Fruit fly (Drosophila melanogaster) whole organism, pupa: Measurements from ENCODE around the gene Eig71Ec.

Experiments
- CG10348 ChIP-seq: fragments of 200-800 bp; sonication (Bioruptor generic); IDR thresholded peaks from 2 replicates; pipeline ENCODE4 v1.3.6; 2022; ENCODE audit warnings: missing biosample characterization, missing genetic modification characterization
- CG14655 ChIP-seq: fragments of 200-800 bp; sonication (Bioruptor generic); optimal IDR thresholded peaks from 3 replicates; lab custom pipeline; 2017; ENCODE audit warnings: mild to moderate bottlenecking, missing biosample characterization, missing genetic modification reagents, missing genetic modification characterization
- CG15710 ChIP-seq: fragments of 200-800 bp; sonication (Bioruptor generic); optimal IDR thresholded peaks from 2 replicates; lab custom pipeline; 2018; ENCODE audit warnings: missing biosample characterization, mild to moderate bottlenecking, missing genetic modification characterization, moderate library complexity
- CG17806 ChIP-seq: fragments of 200-800 bp; sonication (Bioruptor generic); optimal IDR thresholded peaks from 2 replicates; lab custom pipeline; 2018; ENCODE audit warnings: missing biosample characterization, mild to moderate bottlenecking, missing genetic modification characterization, moderate library complexity
- CG8159 ChIP-seq: fragments of 200-800 bp; sonication (Bioruptor generic); optimal IDR thresholded peaks from 3 replicates; lab custom pipeline; 2018; ENCODE audit warnings: missing biosample characterization, mild to moderate bottlenecking, missing genetic modification characterization, moderate library complexity
- D1 ChIP-seq: fragments of 200-800 bp; sonication (Bioruptor generic); optimal IDR thresholded peaks from 2 replicates; lab custom pipeline; 2018; ENCODE audit warnings: missing biosample characterization, mild to moderate bottlenecking, missing genetic modification characterization, moderate library complexity
- EcR ChIP-seq: fragments of 200-800 bp; sonication (Bioruptor generic); optimal IDR thresholded peaks from 3 replicates; lab custom pipeline; 2019; ENCODE audit warnings: missing biosample characterization, missing genetic modification characterization, mild to moderate bottlenecking, moderate library complexity, missing genetic modification reagents
- fd96Ca ChIP-seq: fragments of 200-800 bp; sonication (Bioruptor generic); IDR thresholded peaks from 3 replicates; pipeline ENCODE4 v1.3.6; 2022; ENCODE audit warnings: missing biosample characterization, missing genetic modification characterization
- gl ChIP-seq: fragments of 200-800 bp; sonication (Bioruptor generic); optimal IDR thresholded peaks from 2 replicates; lab custom pipeline; 2018; ENCODE audit warnings: missing biosample characterization, mild to moderate bottlenecking, missing genetic modification characterization

dm6 chr3L:15678284-15678683 lies 26.2 kb upstream of the Eig71Ec start:
- no peak for TF ChIP-seq fd96Ca
- TF ChIP-seq CG14655 (GFP tag; lab: Kevin White, UChicago), result no peak
- TF ChIP-seq CG8159, result no peak
- TF ChIP-seq CG15710 (tag; lab: Kevin White, UChicago), result no peak
- TF ChIP-seq gl (tag; lab: Kevin White, UChicago), result no peak
- no peak for TF ChIP-seq D1 (tag; lab: Kevin White, UChicago)
- no peak for TF ChIP-seq EcR (GFP tag; lab: Kevin White, UChicago)
- no peak for TF ChIP-seq CG10348 (GFP tag; lab: Robert Waterston, UW)
- no peak for TF ChIP-seq CG17806 (tag; lab: Kevin White, UChicago)
